Fruit fly (Drosophila melanogaster): ENCODE results near the gene Sf3b3.
A peak's percentile ranks its signal among the peaks of the same experiment; 100 is the strongest.

DNA sequence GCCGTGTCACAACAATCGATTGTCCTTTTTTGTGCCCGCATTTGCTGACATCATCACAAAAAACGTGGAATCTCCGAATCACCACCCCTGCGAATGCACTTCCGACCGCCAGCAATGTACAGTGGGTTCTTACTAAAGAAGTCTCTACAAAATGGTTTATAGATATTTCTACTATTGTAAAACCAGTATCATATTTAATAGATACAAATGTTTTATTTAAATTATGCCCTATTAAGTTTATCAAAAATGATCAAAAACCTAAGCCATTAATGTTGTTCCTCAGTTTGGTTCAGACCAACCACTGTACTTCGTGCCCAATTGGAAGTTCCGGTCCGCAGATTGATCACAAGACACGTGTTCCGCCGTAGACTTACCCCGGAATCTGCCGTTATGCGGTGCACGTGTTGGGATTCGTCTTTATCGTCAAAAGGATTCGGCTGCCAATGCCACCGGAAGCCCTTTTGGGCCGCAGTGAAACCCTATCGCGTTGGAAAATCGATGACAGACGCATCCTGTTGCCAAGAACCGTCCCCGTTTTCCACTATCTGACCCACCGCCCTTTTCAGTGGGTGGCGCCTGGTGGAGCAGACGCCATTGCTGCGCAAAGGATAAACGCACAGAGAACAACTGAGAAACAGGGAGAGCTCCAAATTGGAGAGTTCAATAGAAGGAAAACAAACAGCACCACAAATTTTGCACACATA, 28.5 kb downstream of the Sf3b3 start:
- TF ChIP-seq Sox15 (GFP tag; optimal IDR thresholded peaks at IDR 0.05) (no peak), CG6163 (GFP tag; IDR thresholded peaks at IDR 0.05) (peak; percentile 62; the same call in 2 of the 3 replicates), Ets96B (tag; optimal IDR thresholded peaks at IDR 0.05) (peak; percentile 43), OdsH (GFP tag; optimal IDR thresholded peaks at IDR 0.05) (peak; percentile 37), Met (GFP tag; optimal IDR thresholded peaks at IDR 0.05) (peak; percentile 61), Lpt (GFP tag; optimal IDR thresholded peaks at IDR 0.05) (no peak), dsx (GFP tag; optimal IDR thresholded peaks at IDR 0.05; ENCODE audit: poor library complexity, severe bottlenecking) (no peak), Hr38 (GFP tag; optimal IDR thresholded peaks at IDR 0.05) (no peak), CG8632 (GFP tag; optimal IDR thresholded peaks at IDR 0.05) (peak; percentile 18), Smox (GFP tag; optimal IDR thresholded peaks at IDR 0.05) (peak; percentile 37), CG6792 (GFP tag; optimal IDR thresholded peaks at IDR 0.05) (peak; percentile 42), Blimp-1 (GFP tag; optimal IDR thresholded peaks at IDR 0.05) (no peak)
